Worm (Caenorhabditis elegans) whole organism, L3 larva: Measurements from ENCODE around the gene ttr-39.

ENCODE experiments used
- R02D3.7 ChIP-seq: fragments of 150-350 bp; optimal IDR thresholded peaks from 2 replicates; lab custom pipeline; 2014; ENCODE audit warnings: missing biosample characterization, missing genetic modification characterization
- ZK546.5 ChIP-seq: sonication (generic microtip); optimal IDR thresholded peaks from 2 replicates; lab custom pipeline; 2017; ENCODE audit warnings: missing biosample characterization, missing genetic modification characterization
- aly-2 ChIP-seq: fragments of 150-350 bp; optimal IDR thresholded peaks from 2 replicates; lab custom pipeline; 2014; ENCODE audit warnings: missing biosample characterization, missing genetic modification characterization
- ceh-16 ChIP-seq: sonication (generic microtip); optimal IDR thresholded peaks from 2 replicates; lab custom pipeline; 2017; ENCODE audit warnings: missing biosample characterization, missing genetic modification characterization
- ceh-28 ChIP-seq: fragments of 150-350 bp; optimal IDR thresholded peaks from 2 replicates; lab custom pipeline; 2014; ENCODE audit warnings: missing biosample characterization, missing genetic modification reagents, missing genetic modification characterization
- ceh-9 ChIP-seq: sonication (generic microtip); optimal IDR thresholded peaks from 2 replicates; lab custom pipeline; 2018; ENCODE audit warnings: missing biosample characterization, missing genetic modification characterization
- daf-12 ChIP-seq: fragments of 150-350 bp; optimal IDR thresholded peaks from 2 replicates; lab custom pipeline; 2014; ENCODE audit warnings: missing biosample characterization, missing genetic modification reagents, missing genetic modification characterization
- egl-27 ChIP-seq: sonication (generic microtip); optimal IDR thresholded peaks from 4 replicates; lab custom pipeline; 2017; ENCODE audit warnings: missing biosample characterization, missing genetic modification reagents, missing genetic modification characterization
- egl-5 ChIP-seq: fragments of 150-350 bp; optimal IDR thresholded peaks from 2 replicates; lab custom pipeline; 2017; ENCODE audit warnings: missing biosample characterization, missing genetic modification reagents, missing genetic modification characterization, inconsistent platforms
- elt-1 ChIP-seq: fragments of 150-350 bp; optimal IDR thresholded peaks from 2 replicates; lab custom pipeline; 2014; ENCODE audit warnings: missing biosample characterization, missing genetic modification characterization
- elt-2 ChIP-seq: sonication (generic microtip); optimal IDR thresholded peaks from 2 replicates; lab custom pipeline; 2016; ENCODE audit warnings: missing genetic modification reagents, mild to moderate bottlenecking, missing genetic modification characterization, missing compliant biosample characterization
- elt-3 ChIP-seq, 3 experiments: fragments of 150-350 bp in 1 of 3; sonication (generic microtip) in 2 of 3; optimal IDR thresholded peaks; 2 replicates in 2 of 3; 4 replicates in 1 of 3; lab custom pipeline; 2014 to 2017; ENCODE audit warnings: missing biosample characterization in 3 of 3, missing genetic modification characterization in 3 of 3
- fkh-2 ChIP-seq: fragments of 150-350 bp; optimal IDR thresholded peaks from 2 replicates; lab custom pipeline; 2014; ENCODE audit warnings: missing biosample characterization, missing genetic modification reagents, missing genetic modification characterization
- fos-1 ChIP-seq: fragments of 150-350 bp; optimal IDR thresholded peaks from 2 replicates; lab custom pipeline; 2014; ENCODE audit warnings: missing biosample characterization, missing genetic modification characterization
- hmg-11 ChIP-seq: sonication (generic microtip); optimal IDR thresholded peaks from 2 replicates; lab custom pipeline; 2016; ENCODE audit warnings: missing genetic modification characterization, missing compliant biosample characterization
- lin-15B ChIP-seq: fragments of 150-350 bp; optimal IDR thresholded peaks from 2 replicates; lab custom pipeline; 2014; ENCODE audit warnings: missing biosample characterization, missing genetic modification characterization
- lin-39 ChIP-seq: fragments of 150-350 bp; optimal IDR thresholded peaks from 2 replicates; lab custom pipeline; 2018; ENCODE audit warnings: missing biosample characterization, missing genetic modification reagents, missing genetic modification characterization
- lsy-12 ChIP-seq: sonication (generic microtip); optimal IDR thresholded peaks from 2 replicates; lab custom pipeline; 2016; ENCODE audit warnings: mild to moderate bottlenecking, missing genetic modification characterization, missing compliant biosample characterization
- mml-1 ChIP-seq: fragments of 150-350 bp; sonication (generic microtip); optimal IDR thresholded peaks from 3 replicates; lab custom pipeline; 2014; ENCODE audit warnings: missing biosample characterization, missing genetic modification characterization
- nfya-1 ChIP-seq: sonication (generic microtip); optimal IDR thresholded peaks from 2 replicates; lab custom pipeline; 2017; ENCODE audit warnings: missing genetic modification characterization, mild to moderate bottlenecking, missing compliant biosample characterization, antibody characterized with exemption, moderate library complexity; ENCODE audit not compliant: insufficient read depth
- nhr-11 ChIP-seq: fragments of 150-350 bp; optimal IDR thresholded peaks from 2 replicates; lab custom pipeline; 2014; ENCODE audit warnings: missing biosample characterization, missing genetic modification characterization
- nhr-12 ChIP-seq: fragments of 150-350 bp; optimal IDR thresholded peaks from 2 replicates; lab custom pipeline; 2014; ENCODE audit warnings: missing biosample characterization, missing genetic modification characterization
- nhr-237 ChIP-seq: fragments of 150-350 bp; optimal IDR thresholded peaks from 2 replicates; lab custom pipeline; 2014; ENCODE audit warnings: missing biosample characterization, missing genetic modification characterization
- nhr-25 ChIP-seq: sonication (generic microtip); optimal IDR thresholded peaks from 2 replicates; lab custom pipeline; 2017; ENCODE audit warnings: missing biosample characterization, missing genetic modification characterization
- nhr-28 ChIP-seq: fragments of 150-350 bp; optimal IDR thresholded peaks from 2 replicates; lab custom pipeline; 2014; ENCODE audit warnings: missing biosample characterization, missing genetic modification characterization
- nhr-67 ChIP-seq: fragments of 150-350 bp; optimal IDR thresholded peaks from 2 replicates; lab custom pipeline; 2014; ENCODE audit warnings: missing biosample characterization, missing genetic modification characterization
- nhr-76 ChIP-seq: fragments of 150-350 bp; sonication (generic microtip); optimal IDR thresholded peaks from 5 replicates; lab custom pipeline; 2014; ENCODE audit warnings: missing biosample characterization, missing genetic modification characterization
- nhr-77 ChIP-seq: fragments of 150-350 bp; optimal IDR thresholded peaks from 2 replicates; lab custom pipeline; 2014; ENCODE audit warnings: missing biosample characterization, missing genetic modification characterization
- pha-4 ChIP-seq: fragments of 150-350 bp; optimal IDR thresholded peaks from 2 replicates; lab custom pipeline; 2014; ENCODE audit warnings: missing biosample characterization, missing genetic modification reagents, missing genetic modification characterization
- pqm-1 ChIP-seq: fragments of 150-350 bp; optimal IDR thresholded peaks from 2 replicates; lab custom pipeline; 2017; ENCODE audit warnings: missing biosample characterization, missing genetic modification characterization, inconsistent platforms
- skn-1 ChIP-seq: fragments of 150-350 bp; optimal IDR thresholded peaks from 2 replicates; lab custom pipeline; 2014; ENCODE audit warnings: missing biosample characterization, missing genetic modification characterization
- snpc-4 ChIP-seq: fragments of 150-350 bp; optimal IDR thresholded peaks from 2 replicates; lab custom pipeline; 2014; ENCODE audit warnings: missing biosample characterization, missing genetic modification characterization
- tbx-2 ChIP-seq: sonication (generic microtip); optimal IDR thresholded peaks from 2 replicates; lab custom pipeline; 2016; ENCODE audit warnings: mild to moderate bottlenecking, missing genetic modification characterization, missing compliant biosample characterization
- unc-39 ChIP-seq: sonication (generic microtip); optimal IDR thresholded peaks from 4 replicates; lab custom pipeline; 2017; ENCODE audit warnings: missing biosample characterization, missing genetic modification characterization
- zag-1 ChIP-seq: fragments of 150-350 bp; optimal IDR thresholded peaks from 2 replicates; lab custom pipeline; 2014; ENCODE audit warnings: missing biosample characterization, missing genetic modification characterization
- ztf-11 ChIP-seq: fragments of 150-350 bp; optimal IDR thresholded peaks from 2 replicates; lab custom pipeline; 2014; ENCODE audit warnings: missing biosample characterization, missing genetic modification characterization

Gene ttr-39

ce11 chrIV:10110417-10110816 lies 20.7 kb upstream of the ttr-39 start, which contains the start of gene egl-38:
Gene egl-38 (minus strand): TSS chrIV:10110517.
- TF ChIP-seq pqm-1 = no peak
- TF ChIP-seq elt-2 (tag; lab: Kevin White, UChicago) = no peak
- TF ChIP-seq lin-39 = no peak
- no peak for TF ChIP-seq snpc-4 (tag; lab: Kevin White, UChicago)
- TF ChIP-seq pha-4 (tag; lab: Kevin White, UChicago) = no peak
- TF ChIP-seq fkh-2 (tag; lab: Kevin White, UChicago) = no peak
- no peak for TF ChIP-seq nhr-11 (tag; lab: Kevin White, UChicago)
- TF ChIP-seq lsy-12 (tag; lab: Kevin White, UChicago) = no peak
- TF ChIP-seq nhr-12 = no peak
- no peak for TF ChIP-seq nhr-67 (tag; lab: Kevin White, UChicago)
- TF ChIP-seq nfya-1 = no peak
- no peak for TF ChIP-seq daf-12 (tag; lab: Kevin White, UChicago)
- TF ChIP-seq ceh-28 = no peak
- no peak for TF ChIP-seq ztf-11 (tag; lab: Kevin White, UChicago)
- no peak for TF ChIP-seq ceh-16 (tag; lab: Kevin White, UChicago)
- no peak for TF ChIP-seq egl-5
- no peak for TF ChIP-seq ceh-9
- TF ChIP-seq mml-1 (tag; lab: Kevin White, UChicago) = no peak

ce11 chrIV:10096881-10097280 lies 7.2 kb upstream of the ttr-39 start, which contains the start of gene dis-3:
Gene dis-3 (plus strand): TSS chrIV:10097202.
- TF ChIP-seq nhr-25 (tag; lab: Kevin White, UChicago) = no peak
- TF ChIP-seq lin-15B (tag; lab: Kevin White, UChicago) = peak; percentile 42
- peak; percentile 71 for TF ChIP-seq R02D3.7 (tag; lab: Kevin White, UChicago)
- no peak for TF ChIP-seq nhr-12
- no peak for TF ChIP-seq tbx-2

- TF ChIP-seq nhr-77 (tag; lab: Kevin White, UChicago) = no peak
- TF ChIP-seq nhr-11 (tag; lab: Kevin White, UChicago) = no peak
- no peak for TF ChIP-seq skn-1 (tag; lab: Kevin White, UChicago)
- TF ChIP-seq unc-39 (tag; lab: Kevin White, UChicago) = no peak
- TF ChIP-seq nhr-76 = no peak
- no peak for TF ChIP-seq nhr-12
- TF ChIP-seq ztf-11 (tag; lab: Kevin White, UChicago) = no peak
- TF ChIP-seq pqm-1 = no peak
- no peak for TF ChIP-seq mml-1 (tag; lab: Kevin White, UChicago)
- TF ChIP-seq nhr-237 (tag; lab: Kevin White, UChicago) = no peak
- TF ChIP-seq daf-12 (tag; lab: Kevin White, UChicago) = no peak
- no peak for TF ChIP-seq hmg-11
- no peak for TF ChIP-seq nhr-28 (tag; lab: Kevin White, UChicago)
- TF ChIP-seq nhr-67 (tag; lab: Kevin White, UChicago) = no peak
- TF ChIP-seq ZK546.5 (tag; lab: Kevin White, UChicago) = no peak
- no peak for TF ChIP-seq fos-1 (tag; lab: Kevin White, UChicago)
- TF ChIP-seq elt-3 (tag; optimal IDR thresholded peaks at IDR 0.05; lab: Kevin White, UChicago) = no peak
- TF ChIP-seq ceh-9 = no peak
- no peak for TF ChIP-seq aly-2 (tag; lab: Kevin White, UChicago)
- no peak for TF ChIP-seq tbx-2
Measured at ce11 chrIV:10095171-10095570, 5.5 kb upstream of the ttr-39 start, which contains the start of the genes C04G2.5 and msp-36. Gene C04G2.5 (minus strand): TSS chrIV:10095271. Gene msp-36 (plus strand): TSS chrIV:10095433.

- TF ChIP-seq tbx-2 (no peak), zag-1 (tag; lab: Kevin White, UChicago) (no peak), nhr-12 (no peak), elt-2 (tag; lab: Kevin White, UChicago) (no peak), ceh-9 (no peak), egl-27 (tag; lab: Kevin White, UChicago) (no peak), elt-1 (no peak), skn-1 (tag; lab: Kevin White, UChicago) (no peak), lsy-12 (tag; lab: Kevin White, UChicago) (no peak), egl-5 (no peak), nhr-77 (tag; lab: Kevin White, UChicago) (no peak), daf-12 (tag; lab: Kevin White, UChicago) (no peak)
Measured at ce11 chrIV:10090358-10090757, 681 bp upstream of the ttr-39 start, which contains the start of gene ttbk-5. Gene ttbk-5 (plus strand): TSS chrIV:10090658.
